Fruit fly (Drosophila melanogaster) whole organism, embryonic: ENCODE results near the gene CG34276.

Source experiments
- Abd-B ChIP-seq: fragments of 200-800 bp; sonication (Bioruptor generic); optimal IDR thresholded peaks from 2 replicates; lab custom pipeline; 2018; ENCODE audit warnings: missing biosample characterization, mild to moderate bottlenecking, missing genetic modification characterization, moderate library complexity
- Ada2b ChIP-seq: fragments of 200-800 bp; sonication (Bioruptor generic); IDR thresholded peaks from 2 replicates; pipeline ENCODE4 v1.3.6; 2022; ENCODE audit warnings: missing biosample characterization, missing genetic modification characterization
- CG10431 ChIP-seq: fragments of 200-800 bp; sonication (Bioruptor generic); optimal IDR thresholded peaks from 3 replicates; lab custom pipeline; 2018; ENCODE audit warnings: missing biosample characterization, mild to moderate bottlenecking, missing genetic modification characterization
- CG10979 ChIP-seq: fragments of 200-800 bp; sonication (Bioruptor generic); optimal IDR thresholded peaks from 2 replicates; lab custom pipeline; 2018; ENCODE audit warnings: missing biosample characterization, mild to moderate bottlenecking, missing genetic modification characterization, moderate library complexity
- CG11398 ChIP-seq: fragments of 200-800 bp; sonication (Bioruptor generic); optimal IDR thresholded peaks from 2 replicates; lab custom pipeline; 2016; ENCODE audit warnings: missing biosample characterization, missing genetic modification characterization
- CG12104 ChIP-seq: fragments of 200-800 bp; sonication (Bioruptor generic); optimal IDR thresholded peaks from 3 replicates; lab custom pipeline; 2016; ENCODE audit warnings: missing biosample characterization, missing genetic modification characterization
- CG14014 ChIP-seq: fragments of 200-800 bp; sonication (Bioruptor generic); IDR thresholded peaks from 2 replicates; pipeline ENCODE4 v1.3.6; 2022; ENCODE audit warnings: missing biosample characterization, missing genetic modification characterization
- CG14050 ChIP-seq: fragments of 200-800 bp; sonication (Bioruptor generic); IDR thresholded peaks from 3 replicates; pipeline ENCODE4 v1.3.6; 2022; ENCODE audit warnings: missing biosample characterization, missing genetic modification characterization
- CG14667 ChIP-seq: fragments of 200-800 bp; sonication (Bioruptor generic); IDR thresholded peaks from 2 replicates; pipeline ENCODE4 v1.3.6; 2022; ENCODE audit warnings: missing biosample characterization, missing genetic modification characterization
- CG14965 ChIP-seq: fragments of 200-800 bp; sonication (Bioruptor generic); optimal IDR thresholded peaks from 2 replicates; lab custom pipeline; 2016; ENCODE audit warnings: missing biosample characterization, missing genetic modification characterization, borderline replicate concordance
- CG15011 ChIP-seq: fragments of 200-800 bp; sonication (Bioruptor generic); optimal IDR thresholded peaks from 3 replicates; lab custom pipeline; 2018; ENCODE audit warnings: missing biosample characterization, mild to moderate bottlenecking, missing genetic modification characterization
- CG15479 ChIP-seq: fragments of 200-800 bp; sonication (Bioruptor generic); optimal IDR thresholded peaks from 3 replicates; lab custom pipeline; 2019; ENCODE audit warnings: missing biosample characterization, mild to moderate bottlenecking, missing genetic modification characterization, moderate library complexity
- CG15696 ChIP-seq: fragments of 200-800 bp; sonication (Bioruptor generic); optimal IDR thresholded peaks from 2 replicates; lab custom pipeline; 2019; ENCODE audit warnings: missing biosample characterization, mild to moderate bottlenecking, missing genetic modification characterization, moderate library complexity
- CG1647 ChIP-seq: fragments of 200-800 bp; sonication (Bioruptor generic); optimal IDR thresholded peaks from 3 replicates; lab custom pipeline; 2016; ENCODE audit warnings: missing biosample characterization, missing genetic modification characterization
- CG16863 ChIP-seq: fragments of 200-800 bp; sonication (Bioruptor generic); optimal IDR thresholded peaks from 3 replicates; lab custom pipeline; 2016; ENCODE audit warnings: missing biosample characterization, missing genetic modification characterization
- CG1832 ChIP-seq: fragments of 200-800 bp; sonication (Bioruptor generic); optimal IDR thresholded peaks from 2 replicates; lab custom pipeline; 2017; ENCODE audit warnings: missing biosample characterization, mild to moderate bottlenecking, missing genetic modification characterization, inconsistent platforms
- CG2712 ChIP-seq: fragments of 200-800 bp; optimal IDR thresholded peaks from 3 replicates; lab custom pipeline; 2019; ENCODE audit warnings: missing biosample characterization, mild to moderate bottlenecking, missing genetic modification characterization, moderate library complexity
- CG2889 ChIP-seq: fragments of 200-800 bp; sonication (Bioruptor generic); IDR thresholded peaks from 3 replicates; pipeline ENCODE4 v1.3.6; 2022; ENCODE audit warnings: missing biosample characterization, missing genetic modification characterization
- CG3065 ChIP-seq: fragments of 200-800 bp; sonication (Bioruptor generic); optimal IDR thresholded peaks from 2 replicates; lab custom pipeline; 2016; ENCODE audit warnings: missing biosample characterization, missing genetic modification characterization
- CG34376 ChIP-seq: fragments of 200-800 bp; sonication (Bioruptor generic); optimal IDR thresholded peaks from 2 replicates; lab custom pipeline; 2018; ENCODE audit warnings: missing biosample characterization, mild to moderate bottlenecking, missing genetic modification characterization
- CG4328 ChIP-seq: fragments of 200-800 bp; sonication (Bioruptor generic); optimal IDR thresholded peaks from 3 replicates; lab custom pipeline; 2017; ENCODE audit warnings: missing biosample characterization, missing genetic modification reagents, missing genetic modification characterization
- CG6765 ChIP-seq: fragments of 200-800 bp; sonication (Bioruptor generic); optimal IDR thresholded peaks from 3 replicates; lab custom pipeline; 2017; ENCODE audit warnings: missing biosample characterization, mild to moderate bottlenecking, missing genetic modification characterization
- CG7271 ChIP-seq: fragments of 200-800 bp; sonication (Bioruptor generic); optimal IDR thresholded peaks from 2 replicates; lab custom pipeline; 2018; ENCODE audit warnings: missing biosample characterization, mild to moderate bottlenecking, missing genetic modification characterization, moderate library complexity
- CG8765 ChIP-seq: fragments of 200-800 bp; sonication (Bioruptor generic); IDR thresholded peaks from 2 replicates; pipeline ENCODE4 v1.3.6; 2022; ENCODE audit warnings: missing biosample characterization, missing genetic modification characterization
- CG9797 ChIP-seq: fragments of 200-800 bp; sonication (Bioruptor generic); optimal IDR thresholded peaks from 3 replicates; lab custom pipeline; 2018; ENCODE audit warnings: missing biosample characterization, mild to moderate bottlenecking, missing genetic modification characterization
- E2f1 ChIP-seq: fragments of 200-800 bp; sonication (Bioruptor generic); IDR thresholded peaks from 2 replicates; pipeline ENCODE4 v1.3.6; 2022; ENCODE audit warnings: missing biosample characterization, missing genetic modification characterization
- Eip74EF ChIP-seq, 2 experiments: fragments of 200-800 bp in 1 of 2; fragments of >200 bp in 1 of 2; sonication (Bioruptor generic) in 1 of 2; optimal IDR thresholded peaks; 2 replicates each; lab custom pipeline; 2017 to 2019; ENCODE audit warnings: missing biosample characterization in 2 of 2, missing genetic modification characterization in 2 of 2, mild to moderate bottlenecking in 1 of 2, moderate library complexity in 1 of 2
- Ets97D ChIP-seq: fragments of 200-800 bp; sonication (Bioruptor generic); optimal IDR thresholded peaks from 3 replicates; lab custom pipeline; 2016; ENCODE audit warnings: missing biosample characterization, missing genetic modification characterization
- Fer3 ChIP-seq: fragments of 200-800 bp; sonication (Bioruptor generic); optimal IDR thresholded peaks from 2 replicates; lab custom pipeline; 2018; ENCODE audit warnings: missing biosample characterization, mild to moderate bottlenecking, missing genetic modification characterization, moderate library complexity
- Gug ChIP-seq: fragments of 200-800 bp; sonication (Bioruptor generic); IDR thresholded peaks from 4 replicates; pipeline ENCODE4 v1.3.6; 2022; ENCODE audit warnings: missing biosample characterization, missing genetic modification characterization
- H2.0 ChIP-seq: fragments of 200-800 bp; sonication (Bioruptor generic); IDR thresholded peaks from 2 replicates; pipeline ENCODE4 v1.3.6; 2022; ENCODE audit warnings: missing biosample characterization, missing genetic modification characterization
- MESR4 ChIP-seq: fragments of 200-800 bp; sonication (Bioruptor generic); optimal IDR thresholded peaks from 2 replicates; lab custom pipeline; 2018; ENCODE audit warnings: missing biosample characterization, mild to moderate bottlenecking, missing genetic modification characterization, moderate library complexity
- NK7.1 ChIP-seq: fragments of 200-800 bp; sonication (Bioruptor generic); optimal IDR thresholded peaks from 3 replicates; lab custom pipeline; 2016; ENCODE audit warnings: missing biosample characterization, missing genetic modification characterization
- Nf-YB ChIP-seq: fragments of 200-800 bp; sonication (Bioruptor generic); optimal IDR thresholded peaks from 3 replicates; lab custom pipeline; 2019; ENCODE audit warnings: missing biosample characterization, mild to moderate bottlenecking, missing genetic modification characterization, moderate library complexity
- NfI ChIP-seq: fragments of 200-800 bp; sonication (Bioruptor generic); optimal IDR thresholded peaks from 3 replicates; lab custom pipeline; 2018; ENCODE audit warnings: missing biosample characterization, mild to moderate bottlenecking, missing genetic modification characterization, moderate library complexity
- Ravus ChIP-seq: fragments of 200-800 bp; sonication (Bioruptor generic); IDR thresholded peaks from 2 replicates; pipeline ENCODE4 v1.3.6; 2022; ENCODE audit warnings: missing biosample characterization, missing genetic modification characterization
- Scr ChIP-seq: fragments of 200-800 bp; sonication (Bioruptor generic); IDR thresholded peaks from 2 replicates; pipeline ENCODE4 v1.3.6; 2022; ENCODE audit warnings: missing biosample characterization, missing genetic modification characterization; ENCODE audit not compliant: partially characterized antibody
- Tbp ChIP-seq: fragments of >200 bp; optimal IDR thresholded peaks from 2 replicates; lab custom pipeline; 2018; ENCODE audit warnings: missing biosample characterization, missing genetic modification characterization
- ato ChIP-seq: fragments of 200-800 bp; sonication (Bioruptor generic); IDR thresholded peaks from 2 replicates; pipeline ENCODE4 v1.3.6; 2022; ENCODE audit warnings: missing biosample characterization, missing genetic modification characterization; ENCODE audit not compliant: partially characterized antibody
- cwo ChIP-seq: fragments of 200-800 bp; sonication (Bioruptor generic); optimal IDR thresholded peaks from 3 replicates; lab custom pipeline; 2017; ENCODE audit warnings: missing biosample characterization, missing genetic modification characterization, mild to moderate bottlenecking, moderate library complexity, missing genetic modification reagents
- danr ChIP-seq: fragments of 200-800 bp; sonication (Bioruptor generic); IDR thresholded peaks from 2 replicates; pipeline ENCODE4 v1.3.6; 2022; ENCODE audit warnings: missing biosample characterization, missing genetic modification characterization
- dati ChIP-seq: fragments of 200-800 bp; sonication (Bioruptor generic); IDR thresholded peaks from 2 replicates; pipeline ENCODE4 v1.3.6; 2022; ENCODE audit warnings: missing biosample characterization, missing genetic modification characterization
- dpn ChIP-seq, 2 experiments: fragments of 200-800 bp; sonication (Bioruptor generic); optimal IDR thresholded peaks; 3 replicates each; lab custom pipeline; 2016; ENCODE audit warnings: missing biosample characterization in 2 of 2, missing genetic modification characterization in 2 of 2
- esg ChIP-seq: fragments of 200-800 bp; sonication (Bioruptor generic); conservative IDR thresholded peaks from 2 replicates; pipeline ENCODE4 v1.3.6; 2022; ENCODE audit warnings: missing biosample characterization, missing genetic modification characterization
- gce ChIP-seq: fragments of 200-800 bp; sonication (Bioruptor generic); IDR thresholded peaks from 3 replicates; pipeline ENCODE4 v1.3.6; 2022; ENCODE audit warnings: missing biosample characterization, missing genetic modification characterization
- gsb ChIP-seq: fragments of 200-800 bp; sonication (Bioruptor generic); IDR thresholded peaks from 2 replicates; pipeline ENCODE4 v1.3.6; 2022; ENCODE audit warnings: missing biosample characterization, missing genetic modification characterization
- peb ChIP-seq: fragments of 200-800 bp; sonication (Bioruptor generic); IDR thresholded peaks from 2 replicates; pipeline ENCODE4 v1.3.6; 2022; ENCODE audit warnings: missing biosample characterization, missing genetic modification characterization
- pfk ChIP-seq: fragments of 200-800 bp; sonication (Bioruptor generic); optimal IDR thresholded peaks from 2 replicates; lab custom pipeline; 2018; ENCODE audit warnings: missing biosample characterization, mild to moderate bottlenecking, missing genetic modification characterization, moderate library complexity
- rib ChIP-seq: fragments of 200-800 bp; sonication (Bioruptor generic); IDR thresholded peaks from 2 replicates; pipeline ENCODE4 v1.3.6; 2022; ENCODE audit warnings: missing biosample characterization, missing genetic modification characterization
- salm ChIP-seq: fragments of 200-800 bp; sonication (Bioruptor generic); optimal IDR thresholded peaks from 2 replicates; lab custom pipeline; 2018; ENCODE audit warnings: missing biosample characterization, mild to moderate bottlenecking, missing genetic modification characterization
- stc ChIP-seq: fragments of 200-800 bp; sonication (Bioruptor generic); IDR thresholded peaks from 2 replicates; pipeline ENCODE4 v1.3.6; 2022; ENCODE audit warnings: missing biosample characterization, missing genetic modification characterization
- vfl ChIP-seq: fragments of 200-800 bp; sonication (Bioruptor generic); optimal IDR thresholded peaks from 2 replicates; lab custom pipeline; 2016; ENCODE audit warnings: missing biosample characterization, missing genetic modification characterization

CG34276 gene

dm6 chr3R:15973488-15973975 is 48.1 kb downstream of the CG34276 start (continued):
- TF ChIP-seq Ravus (GFP tag; lab: Robert Waterston, UW) (no peak), CG10979 (tag; lab: Kevin White, UChicago) (no peak), CG8765 (GFP tag; lab: Robert Waterston, UW) (no peak), stc (GFP tag; lab: Robert Waterston, UW) (no peak), peb (no peak), cwo (GFP tag; lab: Kevin White, UChicago) (peak; percentile 20), salm (tag; lab: Kevin White, UChicago) (no peak), CG6765 (GFP tag; lab: Kevin White, UChicago) (no peak), NfI (no peak), CG9797 (GFP tag; lab: Kevin White, UChicago) (no peak), CG14014 (GFP tag; lab: Robert Waterston, UW) (no peak), CG1647 (no peak), dpn (GFP tag; optimal IDR thresholded peaks at IDR 0.05; lab: Kevin White, UChicago) (peak in 1 of 2 experiments; percentile 1), gce (GFP tag; lab: Robert Waterston, UW) (no peak), CG1832 (peak; percentile 82), dati (GFP tag; lab: Robert Waterston, UW) (no peak), CG14965 (GFP tag; lab: Kevin White, UChicago) (no peak), esg (GFP tag; lab: Robert Waterston, UW) (no peak), CG15479 (GFP tag; lab: Kevin White, UChicago) (peak; percentile 87), E2f1 (GFP tag; lab: Robert Waterston, UW) (no peak), ato (GFP tag; lab: Robert Waterston, UW) (no peak), CG34376 (peak; percentile 76), pfk (GFP tag; lab: Kevin White, UChicago) (peak; percentile 19), Gug (GFP tag; lab: Robert Waterston, UW) (no peak), vfl (GFP tag; lab: Kevin White, UChicago) (no peak), CG10431 (GFP tag; lab: Kevin White, UChicago) (peak; percentile 32), rib (GFP tag; lab: Robert Waterston, UW) (no peak), CG2712 (tag; lab: Kevin White, UChicago) (peak; percentile 18), CG12104 (GFP tag; lab: Kevin White, UChicago) (no peak), danr (no peak), gsb (no peak), CG14050 (GFP tag; lab: Robert Waterston, UW) (no peak), Abd-B (no peak), CG11398 (GFP tag; lab: Kevin White, UChicago) (no peak), CG2889 (no peak), CG15011 (no peak), CG7271 (tag; lab: Kevin White, UChicago) (no peak), Tbp (GFP tag; lab: Kevin White, UChicago) (no peak), H2.0 (GFP tag; lab: Robert Waterston, UW) (no peak), CG4328 (peak; percentile 13), CG3065 (GFP tag; lab: Kevin White, UChicago) (no peak), Ets97D (GFP tag; lab: Kevin White, UChicago) (no peak), Ada2b (GFP tag; lab: Robert Waterston, UW) (no peak), Eip74EF (GFP tag; optimal IDR thresholded peaks at IDR 0.05; lab: Kevin White, UChicago) (no peak), CG14667 (GFP tag; lab: Robert Waterston, UW) (no peak), NK7.1 (GFP tag; lab: Kevin White, UChicago) (no peak), MESR4 (GFP tag; lab: Kevin White, UChicago) (peak; percentile 76), CG15696 (tag; lab: Kevin White, UChicago) (no peak), Fer3 (tag; lab: Kevin White, UChicago) (no peak), CG16863 (GFP tag; lab: Kevin White, UChicago) (no peak), Nf-YB (GFP tag; lab: Kevin White, UChicago) (peak; percentile 9), Scr (GFP tag; lab: Robert Waterston, UW) (no peak)
